Fruit fly (Drosophila melanogaster): ENCODE data around the gene sty.

Gene sty

dm6 chr3L:3407481-3407880 is 17.3 kb downstream of the sty start:
- TF ChIP-seq svp (GFP tag) (peak; percentile 59), CG3032 (tag; optimal IDR thresholded peaks at IDR 0.05) (no peak), CG6276 (GFP tag; optimal IDR thresholded peaks at IDR 0.05) (no peak)

- TF ChIP-seq CG1621 (tag; optimal IDR thresholded peaks at IDR 0.05) = no peak
- no peak for TF ChIP-seq achi (GFP tag; optimal IDR thresholded peaks at IDR 0.05)
- TF ChIP-seq salr (GFP tag; optimal IDR thresholded peaks at IDR 0.05) = no peak
- TF ChIP-seq Blimp-1 (GFP tag; optimal IDR thresholded peaks at IDR 0.05) = no peak
- TF ChIP-seq CG8632 (GFP tag; optimal IDR thresholded peaks at IDR 0.05) = no peak
- no peak for TF ChIP-seq CG10631 (GFP tag; optimal IDR thresholded peaks at IDR 0.05)
- peak; percentile 29 for TF ChIP-seq Met (GFP tag; optimal IDR thresholded peaks at IDR 0.05)
- peak; percentile 0 for TF ChIP-seq pdm3 (GFP tag; optimal IDR thresholded peaks at IDR 0.05)
- TF ChIP-seq Hr4 (GFP tag; optimal IDR thresholded peaks at IDR 0.05) = no peak
- TF ChIP-seq svp (GFP tag) = peak; percentile 56
- TF ChIP-seq CG7368 (GFP tag; optimal IDR thresholded peaks at IDR 0.05) = no peak
- TF ChIP-seq topi (GFP tag; optimal IDR thresholded peaks at IDR 0.05) = peak; percentile 21
- TF ChIP-seq lz (GFP tag; optimal IDR thresholded peaks at IDR 0.05) = peak; percentile 34
- no peak for TF ChIP-seq CG34406 (GFP tag; optimal IDR thresholded peaks at IDR 0.05)
- TF ChIP-seq fd85E (GFP tag; optimal IDR thresholded peaks at IDR 0.05) = no peak
- TF ChIP-seq Ets21C (GFP tag; optimal IDR thresholded peaks at IDR 0.05) = peak; percentile 1
- TF ChIP-seq CG6792 (GFP tag; optimal IDR thresholded peaks at IDR 0.05) = no peak
- peak; percentile 29 for TF ChIP-seq Hr39 (GFP tag; optimal IDR thresholded peaks at IDR 0.05)
- no peak for TF ChIP-seq vri (GFP tag; optimal IDR thresholded peaks at IDR 0.05)
- TF ChIP-seq Eip78C (GFP tag) = peak; percentile 54
- TF ChIP-seq fd59A (GFP tag; optimal IDR thresholded peaks at IDR 0.05) = no peak
- peak; percentile 34 for TF ChIP-seq CG31627 (GFP tag; optimal IDR thresholded peaks at IDR 0.05)
- no peak for TF ChIP-seq CG8119 (GFP tag; IDR thresholded peaks at IDR 0.05)
- TF ChIP-seq cyc (GFP tag; optimal IDR thresholded peaks at IDR 0.05) = peak; percentile 15
- TF ChIP-seq esn (GFP tag; optimal IDR thresholded peaks at IDR 0.05) = peak; percentile 24
- no peak for TF ChIP-seq CG6163 (GFP tag; IDR thresholded peaks at IDR 0.05)
- no peak for TF ChIP-seq Gug (GFP tag; IDR thresholded peaks at IDR 0.05)
- TF ChIP-seq CG32006 (GFP tag; optimal IDR thresholded peaks at IDR 0.05) = no peak
- TF ChIP-seq CG9139 (GFP tag; optimal IDR thresholded peaks at IDR 0.05) = no peak
- no peak for TF ChIP-seq Hr38 (GFP tag; optimal IDR thresholded peaks at IDR 0.05)
- TF ChIP-seq Sox14 (GFP tag; optimal IDR thresholded peaks at IDR 0.05) = no peak
- TF ChIP-seq acj6 (GFP tag; optimal IDR thresholded peaks at IDR 0.05) = peak; percentile 9
Observed at dm6 chr3L:3406307-3407061, 18.3 kb downstream of the sty start.

- TF ChIP-seq CG11762 (GFP tag; optimal IDR thresholded peaks at IDR 0.05; ENCODE audit: insufficient read depth) (no peak), svp (GFP tag) (peak; percentile 97), Hr38 (GFP tag; optimal IDR thresholded peaks at IDR 0.05) (no peak), Gug (GFP tag; IDR thresholded peaks at IDR 0.05) (no peak), vri (GFP tag; optimal IDR thresholded peaks at IDR 0.05) (peak; percentile 29), Smox (GFP tag; optimal IDR thresholded peaks at IDR 0.05) (no peak)
Observed at dm6 chr3L:3405592-3405991, 19.1 kb downstream of the sty start.

dm6 chr3L:3400555-3401198 is 24.1 kb downstream of the sty start:
- TF ChIP-seq lz (GFP tag; optimal IDR thresholded peaks at IDR 0.05) = no peak
- peak; percentile 63 for TF ChIP-seq CG6163 (GFP tag; IDR thresholded peaks at IDR 0.05)
- no peak for TF ChIP-seq Eip75B (GFP tag; optimal IDR thresholded peaks at IDR 0.05)
- TF ChIP-seq salr (GFP tag; optimal IDR thresholded peaks at IDR 0.05) = peak in 1 of 2 experiments; percentile 2
- no peak for TF ChIP-seq CG6854 (GFP tag; optimal IDR thresholded peaks at IDR 0.05)
- TF ChIP-seq Sox102F (GFP tag; optimal IDR thresholded peaks at IDR 0.05) = no peak
- TF ChIP-seq CG3919 (GFP tag; optimal IDR thresholded peaks at IDR 0.05) = peak; percentile 6
- no peak for TF ChIP-seq CG6792 (GFP tag; optimal IDR thresholded peaks at IDR 0.05)
- TF ChIP-seq Hr39 (GFP tag; optimal IDR thresholded peaks at IDR 0.05) = no peak
- TF ChIP-seq CG6276 (GFP tag; optimal IDR thresholded peaks at IDR 0.05) = peak; percentile 49
- TF ChIP-seq eg (GFP tag; IDR thresholded peaks at IDR 0.05) = peak; percentile 60; the same call in 2 of the 3 replicates
- no peak for TF ChIP-seq Eip93F (GFP tag; optimal IDR thresholded peaks at IDR 0.05)
- no peak for TF ChIP-seq pdm3 (GFP tag; optimal IDR thresholded peaks at IDR 0.05)
- TF ChIP-seq spab (GFP tag; optimal IDR thresholded peaks at IDR 0.05) = no peak
- TF ChIP-seq CG8119 (GFP tag; IDR thresholded peaks at IDR 0.05) = peak; percentile 68
- TF ChIP-seq CG15336 (GFP tag; IDR thresholded peaks at IDR 0.05) = peak; percentile 32
- no peak for TF ChIP-seq esn (GFP tag; optimal IDR thresholded peaks at IDR 0.05)
- no peak for TF ChIP-seq CG8632 (GFP tag; optimal IDR thresholded peaks at IDR 0.05)
- TF ChIP-seq CG34406 (GFP tag; optimal IDR thresholded peaks at IDR 0.05) = no peak
- TF ChIP-seq CG6808 (GFP tag; optimal IDR thresholded peaks at IDR 0.05) = peak; percentile 31
